Fruit fly (Drosophila melanogaster): ENCODE results near the gene Nmdar1.

- TF ChIP-seq ovo (GFP tag; optimal IDR thresholded peaks at IDR 0.05), result no peak
- no peak for TF ChIP-seq CG7101 (tag; optimal IDR thresholded peaks at IDR 0.05)
- TF ChIP-seq pad (GFP tag; optimal IDR thresholded peaks at IDR 0.05), result no peak
- TF ChIP-seq Mnt (GFP tag; optimal IDR thresholded peaks at IDR 0.05), result no peak
- no peak for TF ChIP-seq CG7045 (GFP tag; optimal IDR thresholded peaks at IDR 0.05)
- no peak for TF ChIP-seq CG11617 (GFP tag; optimal IDR thresholded peaks at IDR 0.05)
Measured at dm6 chr3R:5527563-5527962, 4.4 kb upstream of the Nmdar1 start.

All from whole organism, adult.